Worm (Caenorhabditis elegans): ENCODE results near the gene puf-3.

ce11 chrIV:13538901-13539300, 26.9 kb upstream of the puf-3 start:
- TF ChIP-seq T22C8.4 (GFP tag; IDR thresholded peaks at IDR 0.05) (no peak), flt-1 (GFP tag; IDR thresholded peaks at IDR 0.05) (no peak), ztf-29 (GFP tag; IDR thresholded peaks at IDR 0.05) (no peak), cog-1 (tag; optimal IDR thresholded peaks at IDR 0.05) (no peak), ref-1 (GFP tag; conservative IDR thresholded peaks at IDR 0.05) (no peak), med-1 (GFP tag; optimal IDR thresholded peaks at IDR 0.05; ENCODE audit: insufficient read depth) (no peak)
